Worm (Caenorhabditis elegans): ENCODE results near the gene pab-2.

pab-2 gene

DNA sequence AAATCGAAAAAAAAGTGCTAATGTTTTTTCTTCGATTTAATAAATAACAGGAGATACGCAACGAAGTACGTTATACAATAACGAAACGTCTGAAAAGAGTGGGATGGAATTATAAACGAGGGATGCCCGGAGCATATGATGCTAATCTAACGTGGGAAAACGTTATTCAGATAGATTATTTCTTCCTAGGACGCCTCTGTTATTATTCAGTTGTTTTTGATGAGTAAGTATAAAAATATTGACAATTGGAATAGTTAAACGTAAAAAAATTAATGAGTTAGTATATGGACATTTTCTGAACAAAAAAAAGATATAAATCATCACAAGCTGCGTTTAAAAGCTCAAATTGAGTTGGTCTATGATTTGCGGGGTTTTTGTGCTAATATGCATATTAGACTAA lies 42.4 kb downstream of the pab-2 start, which contains the start of gene srd-51:
Gene srd-51 (minus strand): TSS at position 101 of the 400 bp plus-strand sequence.
- TF ChIP-seq lsy-2 (tag; optimal IDR thresholded peaks at IDR 0.05): no peak
- no peak for TF ChIP-seq zag-1 (tag; optimal IDR thresholded peaks at IDR 0.05)
- TF ChIP-seq nhr-77 (tag; optimal IDR thresholded peaks at IDR 0.05): no peak
- no peak for TF ChIP-seq blmp-1 (tag; optimal IDR thresholded peaks at IDR 0.05; ENCODE audit: insufficient read depth)
- no peak for TF ChIP-seq ztf-4 (tag; optimal IDR thresholded peaks at IDR 0.05)
- TF ChIP-seq aly-2 (tag; optimal IDR thresholded peaks at IDR 0.05): no peak
- TF ChIP-seq ceh-82 (tag; optimal IDR thresholded peaks at IDR 0.05): no peak
- no peak for TF ChIP-seq ZK546.5 (tag; optimal IDR thresholded peaks at IDR 0.05)
- TF ChIP-seq F13H6.1 (tag; optimal IDR thresholded peaks at IDR 0.05): no peak
- no peak for TF ChIP-seq unc-55 (GFP tag; optimal IDR thresholded peaks at IDR 0.05)
- TF ChIP-seq snpc-4 (tag; optimal IDR thresholded peaks at IDR 0.05): no peak
- no peak for TF ChIP-seq R02D3.7 (tag; optimal IDR thresholded peaks at IDR 0.05)
- TF ChIP-seq lin-39 (tag; optimal IDR thresholded peaks at IDR 0.05): no peak
- no peak for TF ChIP-seq nhr-129 (tag; optimal IDR thresholded peaks at IDR 0.05)
- no peak for TF ChIP-seq sem-4 (tag; optimal IDR thresholded peaks at IDR 0.05)
- TF ChIP-seq lin-13 (GFP tag; optimal IDR thresholded peaks at IDR 0.05): no peak
- TF ChIP-seq nhr-10 (tag; optimal IDR thresholded peaks at IDR 0.05): no peak
- no peak for TF ChIP-seq mdl-1 (tag; optimal IDR thresholded peaks at IDR 0.05)
- TF ChIP-seq sma-3 (GFP tag; optimal IDR thresholded peaks at IDR 0.05): no peak

DNA sequence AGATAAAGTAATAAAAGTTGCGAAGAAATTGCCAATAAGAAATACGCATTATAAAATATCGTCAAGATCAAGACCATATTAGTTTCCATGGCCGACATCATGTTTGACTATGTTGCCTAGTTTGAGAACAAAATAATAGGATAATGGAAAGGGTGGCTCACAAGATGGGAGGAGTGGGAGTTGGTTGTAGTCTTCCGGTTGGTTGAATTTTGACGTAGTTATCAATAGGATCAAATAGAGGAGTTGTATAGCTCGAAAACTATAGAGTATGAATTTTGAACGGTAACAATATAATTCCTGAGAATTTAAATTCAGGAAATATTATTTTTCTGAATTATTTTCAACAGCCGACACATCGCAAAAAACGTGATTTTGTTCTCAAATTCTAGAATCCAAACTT lies 45.5 kb downstream of the pab-2 start, which contains the start of gene srd-50:
Gene srd-50 (minus strand): TSS at position 101 of the 400 bp plus-strand sequence.
- TF ChIP-seq snpc-4 (tag; optimal IDR thresholded peaks at IDR 0.05): no peak

ce11 chrX:13477356-13477755 lies 49.9 kb downstream of the pab-2 start, which contains the start of gene efn-3:
Gene efn-3 (minus strand): TSS chrX:13477456.
- TF ChIP-seq nhr-12 (tag; optimal IDR thresholded peaks at IDR 0.05) (no peak), dmd-4 (tag; optimal IDR thresholded peaks at IDR 0.05) (no peak), alr-1 (tag; optimal IDR thresholded peaks at IDR 0.05) (no peak), nhr-237 (tag; optimal IDR thresholded peaks at IDR 0.05) (no peak), ztf-11 (tag; optimal IDR thresholded peaks at IDR 0.05) (no peak), ztf-4 (tag; optimal IDR thresholded peaks at IDR 0.05) (no peak), Y55F3AM.14 (GFP tag; optimal IDR thresholded peaks at IDR 0.05) (no peak)

Data from whole organism, L2 larva.